Worm (Caenorhabditis elegans): ENCODE results near the gene emb-27.

Gene emb-27

DNA sequence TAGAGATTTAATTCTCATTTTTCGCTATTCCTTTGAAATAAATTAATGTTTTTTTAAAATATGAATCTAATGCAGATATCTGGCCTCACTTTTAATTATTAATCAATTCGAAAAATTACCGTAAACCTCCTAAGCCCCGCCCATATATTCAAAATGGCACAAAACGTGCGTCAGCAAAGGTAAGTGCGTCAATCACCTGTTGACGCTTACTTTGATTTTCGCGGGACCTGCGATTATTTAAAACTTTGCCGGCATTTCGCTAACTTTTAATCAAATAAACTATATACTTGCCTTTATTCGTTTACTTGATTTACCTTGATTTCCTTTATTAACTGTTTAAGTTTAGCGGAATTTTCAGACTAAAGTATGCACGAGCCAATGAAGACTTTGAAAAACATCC, 4.0 kb downstream of the emb-27 start, which contains the start of gene pch-2:
Gene pch-2, plus strand, starts transcription at position 359 of the 400 bp plus-strand sequence.
- TF ChIP-seq nhr-129 (tag; optimal IDR thresholded peaks at IDR 0.05) (peak; percentile 44), ceh-82 (tag; optimal IDR thresholded peaks at IDR 0.05) (no peak), ztf-1 (GFP tag; conservative IDR thresholded peaks at IDR 0.05) (no peak), peb-1 (tag; optimal IDR thresholded peaks at IDR 0.05) (no peak), nhr-25 (tag; optimal IDR thresholded peaks at IDR 0.05) (no peak), unc-39 (tag; optimal IDR thresholded peaks at IDR 0.05) (no peak), sma-9 (GFP tag; optimal IDR thresholded peaks at IDR 0.05) (peak; percentile 53), sma-9 (tag; optimal IDR thresholded peaks at IDR 0.05) (no peak), mab-5 (tag; optimal IDR thresholded peaks at IDR 0.05) (no peak), ztf-4 (tag; optimal IDR thresholded peaks at IDR 0.05) (no peak), lsy-2 (tag; optimal IDR thresholded peaks at IDR 0.05) (peak; percentile 19 to 90), skn-1 (tag; optimal IDR thresholded peaks at IDR 0.05) (no peak), zag-1 (tag; optimal IDR thresholded peaks at IDR 0.05) (no peak), nhr-77 (tag; optimal IDR thresholded peaks at IDR 0.05) (no peak), unc-62 (GFP tag; optimal IDR thresholded peaks at IDR 0.05) (no peak), alr-1 (tag; optimal IDR thresholded peaks at IDR 0.05) (no peak), unc-55 (GFP tag; optimal IDR thresholded peaks at IDR 0.05) (no peak), F13H6.1 (tag; optimal IDR thresholded peaks at IDR 0.05) (no peak), egl-27 (tag; optimal IDR thresholded peaks at IDR 0.05) (no peak), mdl-1 (tag; optimal IDR thresholded peaks at IDR 0.05) (no peak), lin-13 (GFP tag; optimal IDR thresholded peaks at IDR 0.05) (no peak), nhr-23 (tag; optimal IDR thresholded peaks at IDR 0.05) (no peak), nhr-237 (tag; optimal IDR thresholded peaks at IDR 0.05) (no peak), nhr-6 (tag; optimal IDR thresholded peaks at IDR 0.05) (no peak), Y55F3AM.14 (GFP tag; optimal IDR thresholded peaks at IDR 0.05) (no peak), C34F6.9 (tag; optimal IDR thresholded peaks at IDR 0.05) (peak; percentile 47), fos-1 (tag; optimal IDR thresholded peaks at IDR 0.05) (peak; percentile 9), R02D3.7 (tag; optimal IDR thresholded peaks at IDR 0.05) (no peak), lin-11 (tag; optimal IDR thresholded peaks at IDR 0.05) (peak; percentile 8), nhr-12 (tag; optimal IDR thresholded peaks at IDR 0.05) (no peak), dmd-4 (tag; optimal IDR thresholded peaks at IDR 0.05) (no peak), nhr-21 (tag; optimal IDR thresholded peaks at IDR 0.05) (peak; percentile 14), elt-1 (tag; optimal IDR thresholded peaks at IDR 0.05) (no peak), blmp-1 (tag; optimal IDR thresholded peaks at IDR 0.05; ENCODE audit: insufficient read depth) (no peak), gmeb-1 (tag; optimal IDR thresholded peaks at IDR 0.05) (peak; percentile 83), sma-3 (GFP tag; optimal IDR thresholded peaks at IDR 0.05) (no peak), crh-2 (tag; optimal IDR thresholded peaks at IDR 0.05) (peak; percentile 41), mbf-1 (tag; optimal IDR thresholded peaks at IDR 0.05) (no peak), snpc-4 (tag; optimal IDR thresholded peaks at IDR 0.05) (no peak), nhr-11 (tag; optimal IDR thresholded peaks at IDR 0.05) (no peak), nhr-10 (tag; optimal IDR thresholded peaks at IDR 0.05) (no peak), ama-1 (optimal IDR thresholded peaks at IDR 0.05) (no peak), elt-3 (tag; optimal IDR thresholded peaks at IDR 0.05) (no peak), ceh-16 (tag; optimal IDR thresholded peaks at IDR 0.05) (no peak), lin-39 (tag; optimal IDR thresholded peaks at IDR 0.05) (no peak), sem-4 (tag; optimal IDR thresholded peaks at IDR 0.05) (no peak), ZK546.5 (tag; optimal IDR thresholded peaks at IDR 0.05) (no peak), aly-2 (tag; optimal IDR thresholded peaks at IDR 0.05) (no peak), ztf-11 (tag; optimal IDR thresholded peaks at IDR 0.05) (no peak)

All from whole organism, L2 larva.